Worm (Caenorhabditis elegans) whole organism, midembryonic: ENCODE data around the gene JC8.7.

Experiments
- T22C8.4 ChIP-seq: fragments of 200-800 bp; sonication (Bioruptor generic); IDR thresholded peaks from 2 replicates; pipeline ENCODE4 v1.3.6; 2022; ENCODE audit warnings: missing genetic modification characterization, missing compliant biosample characterization
- cog-1 ChIP-seq: sonication (generic microtip); optimal IDR thresholded peaks from 2 replicates; lab custom pipeline; 2016; ENCODE audit warnings: missing genetic modification characterization, missing compliant biosample characterization
- flt-1 ChIP-seq: fragments of 200-800 bp; sonication (Bioruptor generic); IDR thresholded peaks from 2 replicates; pipeline ENCODE4 v1.3.6; 2022; ENCODE audit warnings: missing genetic modification characterization, missing compliant biosample characterization
- klf-2 ChIP-seq: fragments of 200-800 bp; sonication (Bioruptor generic); conservative IDR thresholded peaks from 2 replicates; pipeline ENCODE4 v1.3.6; 2022; ENCODE audit warnings: missing genetic modification reagents, missing genetic modification characterization, missing compliant biosample characterization
- med-1 ChIP-seq: sonication (generic microtip); optimal IDR thresholded peaks from 2 replicates; lab custom pipeline; 2017; ENCODE audit warnings: missing genetic modification characterization, mild to moderate bottlenecking, missing compliant biosample characterization, antibody characterized with exemption, missing genetic modification reagents; ENCODE audit not compliant: insufficient read depth
- ref-1 ChIP-seq: fragments of 200-800 bp; sonication (Bioruptor generic); conservative IDR thresholded peaks from 2 replicates; pipeline ENCODE4 v1.3.6; 2022; ENCODE audit warnings: missing genetic modification reagents, missing genetic modification characterization, missing compliant biosample characterization
- tab-1 ChIP-seq: fragments of 200-800 bp; sonication (Bioruptor generic); IDR thresholded peaks from 2 replicates; pipeline ENCODE4 v1.3.6; 2022; ENCODE audit warnings: missing genetic modification characterization, missing compliant biosample characterization
- ztf-23 ChIP-seq: fragments of 200-800 bp; sonication (Bioruptor generic); IDR thresholded peaks from 2 replicates; pipeline ENCODE4 v1.3.6; 2022; ENCODE audit warnings: missing genetic modification reagents, missing genetic modification characterization, missing compliant biosample characterization
- ztf-29 ChIP-seq: fragments of 200-800 bp; sonication (Bioruptor generic); IDR thresholded peaks from 2 replicates; pipeline ENCODE4 v1.3.6; 2022; ENCODE audit warnings: missing genetic modification reagents, missing genetic modification characterization, missing compliant biosample characterization

JC8.7 gene

DNA sequence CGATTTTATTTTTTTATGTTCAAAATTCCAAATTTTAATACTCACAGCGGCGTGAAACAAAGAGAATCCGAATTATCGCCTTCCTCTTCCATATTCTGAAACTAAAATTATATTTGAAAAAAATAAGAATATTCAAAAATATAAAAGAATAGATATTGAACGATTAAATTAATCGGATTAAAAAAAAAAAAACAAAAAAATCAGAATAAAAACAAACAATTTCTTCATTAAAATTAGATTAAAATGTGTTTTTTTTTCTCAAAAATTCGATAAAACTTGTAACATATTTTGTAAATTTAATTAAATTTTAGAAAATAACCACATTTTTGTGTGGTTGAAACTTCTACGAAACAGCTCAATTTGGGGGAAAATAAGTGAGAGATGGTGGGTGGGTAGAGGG lies 35.7 kb downstream of the JC8.7 start, which contains the start of gene cpsf-3:
Gene cpsf-3, minus strand, starts transcription at position 101 of the 400 bp plus-strand sequence.
- TF ChIP-seq klf-2 (GFP tag; lab: Robert Waterston, UW) = no peak
- TF ChIP-seq med-1 (GFP tag; lab: Kevin White, UChicago) = no peak
- no peak for TF ChIP-seq ztf-29
- no peak for TF ChIP-seq ztf-23 (GFP tag; lab: Robert Waterston, UW)

DNA sequence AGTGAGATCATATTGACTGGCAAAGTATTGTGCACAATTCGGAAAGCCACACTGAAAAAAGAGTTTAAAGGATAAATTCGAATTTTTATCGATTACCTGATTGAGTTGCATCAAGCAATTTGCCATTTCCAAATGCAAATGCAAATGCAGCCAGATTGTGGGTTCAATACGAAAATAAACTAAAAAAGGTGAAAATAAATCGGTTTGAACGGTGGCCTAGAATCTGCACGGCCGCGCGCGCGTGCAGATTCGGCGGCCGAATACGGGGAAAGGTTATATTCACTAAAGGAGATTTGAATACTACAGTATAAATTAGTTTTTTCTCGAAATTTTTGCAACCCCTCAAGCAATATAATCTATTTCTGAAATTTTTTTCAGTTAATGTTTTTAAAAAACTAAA lies 42.3 kb downstream of the JC8.7 start, which contains the start of gene Y67H2A.10:
Gene Y67H2A.10, minus strand, starts transcription at position 184 of the 400 bp plus-strand sequence.
- TF ChIP-seq flt-1 = no peak
- TF ChIP-seq ztf-29 = no peak
- TF ChIP-seq T22C8.4 (GFP tag; lab: Robert Waterston, UW) = no peak
- TF ChIP-seq klf-2 (GFP tag; lab: Robert Waterston, UW) = no peak
- TF ChIP-seq ztf-23 (GFP tag; lab: Robert Waterston, UW) = no peak
- TF ChIP-seq med-1 (GFP tag; lab: Kevin White, UChicago) = no peak
- TF ChIP-seq ref-1 = no peak
- TF ChIP-seq tab-1 (GFP tag; lab: Robert Waterston, UW) = no peak
- TF ChIP-seq cog-1 (tag; lab: Kevin White, UChicago) = no peak

DNA sequence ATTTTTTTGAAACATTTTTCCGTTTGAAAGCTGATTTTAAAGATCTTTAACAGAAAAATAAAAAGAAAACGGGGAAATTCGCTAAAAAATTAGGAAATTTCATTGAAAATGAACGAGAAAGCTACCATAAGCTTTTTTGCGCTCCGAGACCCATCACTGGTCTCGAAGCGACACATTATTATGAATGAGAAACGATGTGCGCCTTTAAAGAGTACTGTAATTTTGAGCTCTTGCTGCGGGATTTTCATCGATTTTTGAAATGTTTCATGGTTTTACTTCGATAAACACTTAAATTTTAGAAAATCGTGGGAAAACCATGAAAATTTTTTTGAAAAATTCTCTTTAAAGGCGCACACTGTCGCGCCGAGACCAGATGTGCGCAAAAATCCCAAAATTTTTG lies 43.2 kb downstream of the JC8.7 start:
- no peak for TF ChIP-seq ztf-23 (GFP tag; lab: Robert Waterston, UW)
- TF ChIP-seq T22C8.4 (GFP tag; lab: Robert Waterston, UW) = no peak
- TF ChIP-seq cog-1 (tag; lab: Kevin White, UChicago) = no peak
- no peak for TF ChIP-seq ztf-29
- no peak for TF ChIP-seq med-1 (GFP tag; lab: Kevin White, UChicago)
- no peak for TF ChIP-seq flt-1
- TF ChIP-seq tab-1 (GFP tag; lab: Robert Waterston, UW) = no peak
- no peak for TF ChIP-seq ref-1

DNA sequence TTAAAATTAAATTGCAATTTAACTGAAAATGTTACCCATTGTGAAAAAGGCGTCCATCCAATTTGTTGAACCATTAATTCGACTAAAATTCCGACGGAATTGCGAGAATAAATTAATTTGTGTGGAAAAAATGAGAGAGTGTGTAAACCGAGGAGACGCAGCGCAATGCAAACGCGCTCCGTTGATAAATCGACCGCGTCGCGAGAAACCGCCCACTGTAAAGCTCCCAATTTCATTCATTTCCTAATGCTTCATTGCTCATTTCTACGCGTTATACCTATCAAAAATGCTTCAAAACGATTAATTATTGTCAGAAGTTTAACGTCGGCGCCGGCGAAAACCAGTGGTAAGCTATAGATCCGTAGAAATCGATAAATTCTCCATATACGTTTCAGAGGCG lies 50.7 kb downstream of the JC8.7 start, which contains the start of the genes Y67H2A.2 and micu-1:
Gene Y67H2A.2, minus strand, starts transcription at position 74 of the 400 bp plus-strand sequence.
Gene micu-1, plus strand, starts transcription at position 181 of the 400 bp plus-strand sequence.
- peak; percentile 64; the same call in 1 of the 2 replicates for TF ChIP-seq ztf-23 (GFP tag; lab: Robert Waterston, UW)
- TF ChIP-seq tab-1 (GFP tag; lab: Robert Waterston, UW) = peak; percentile 71; the same call in 1 of the 2 replicates
- TF ChIP-seq ref-1 = no peak

DNA sequence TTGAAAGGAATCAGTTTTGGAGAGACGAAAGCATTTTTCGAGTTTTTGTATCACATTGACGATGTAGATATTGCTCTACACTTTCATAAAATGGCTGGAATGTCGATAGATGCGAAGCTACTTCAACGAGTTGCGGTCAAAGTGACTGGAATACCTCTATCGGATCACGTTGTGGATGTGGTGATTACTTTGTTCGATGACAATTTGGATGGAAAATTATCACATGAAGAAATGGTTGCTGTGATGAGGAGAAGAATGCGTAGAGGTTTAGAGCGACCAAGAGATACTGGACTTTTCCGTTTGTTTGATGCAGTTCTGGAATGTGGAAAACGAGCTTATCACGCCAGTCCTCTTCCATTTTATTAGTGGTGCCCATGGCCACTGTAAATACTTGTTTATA lies 52.6 kb downstream of the JC8.7 start:
- no peak for TF ChIP-seq T22C8.4 (GFP tag; lab: Robert Waterston, UW)
- no peak for TF ChIP-seq ref-1
- TF ChIP-seq ztf-23 (GFP tag; lab: Robert Waterston, UW) = no peak
- TF ChIP-seq flt-1 = no peak
- TF ChIP-seq cog-1 (tag; lab: Kevin White, UChicago) = no peak
- TF ChIP-seq klf-2 (GFP tag; lab: Robert Waterston, UW) = no peak
- no peak for TF ChIP-seq ztf-29
- no peak for TF ChIP-seq med-1 (GFP tag; lab: Kevin White, UChicago)
- TF ChIP-seq tab-1 (GFP tag; lab: Robert Waterston, UW) = no peak

DNA sequence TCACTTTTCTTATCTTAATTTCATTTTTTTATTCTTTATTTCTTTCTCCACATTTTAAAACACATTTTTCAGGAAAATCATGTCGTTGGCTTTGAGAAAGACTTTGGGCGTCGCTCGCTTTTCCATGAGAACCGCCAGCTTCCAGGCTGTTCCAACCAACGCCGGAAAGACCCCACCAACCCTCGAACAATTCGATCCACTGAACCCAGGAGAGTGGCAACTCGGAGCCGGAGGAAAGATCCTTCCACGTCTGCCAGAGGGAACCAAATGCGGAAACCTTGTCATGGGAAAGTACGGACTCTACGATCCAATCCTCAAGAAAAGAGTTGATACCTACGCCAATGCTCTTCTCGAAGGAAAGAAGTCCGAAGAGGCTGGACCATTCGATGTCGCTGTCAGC lies 53.0 kb downstream of the JC8.7 start, which contains the start of gene kdp-1:
Gene kdp-1, plus strand, starts transcription at position 80 of the 400 bp plus-strand sequence.
- TF ChIP-seq med-1 (GFP tag; lab: Kevin White, UChicago) (no peak), ref-1 (no peak), ztf-23 (GFP tag; lab: Robert Waterston, UW) (no peak), ztf-29 (no peak), klf-2 (GFP tag; lab: Robert Waterston, UW) (no peak), flt-1 (no peak), tab-1 (GFP tag; lab: Robert Waterston, UW) (no peak), cog-1 (tag; lab: Kevin White, UChicago) (no peak), T22C8.4 (GFP tag; lab: Robert Waterston, UW) (no peak)
